Worm (Caenorhabditis elegans): ENCODE results near the gene C17H12.3.

The C17H12.3 gene

ce11 chrIV:6770407-6770883 is 25.0 kb downstream of the C17H12.3 start, which contains the start of gene anat-1:
Gene anat-1, plus strand, starts transcription at chrIV:6770833.
- TF ChIP-seq elt-3 (tag; optimal IDR thresholded peaks at IDR 0.05) (no peak), fos-1 (tag; optimal IDR thresholded peaks at IDR 0.05) (peak; percentile 24)

ce11 chrIV:6767240-6767639 is 28.2 kb downstream of the C17H12.3 start:
- TF ChIP-seq zag-1 (tag; optimal IDR thresholded peaks at IDR 0.05) (peak; percentile 63), unc-55 (GFP tag; optimal IDR thresholded peaks at IDR 0.05) (peak; percentile 87), blmp-1 (tag; optimal IDR thresholded peaks at IDR 0.05; ENCODE audit: insufficient read depth) (peak; percentile 83), unc-39 (tag; optimal IDR thresholded peaks at IDR 0.05) (no peak), C34F6.9 (tag; optimal IDR thresholded peaks at IDR 0.05) (peak; percentile 94), egl-27 (tag; optimal IDR thresholded peaks at IDR 0.05) (no peak), nhr-12 (tag; optimal IDR thresholded peaks at IDR 0.05) (no peak), nhr-77 (tag; optimal IDR thresholded peaks at IDR 0.05) (no peak), nhr-129 (tag; optimal IDR thresholded peaks at IDR 0.05) (peak; percentile 78), nhr-6 (tag; optimal IDR thresholded peaks at IDR 0.05) (peak; percentile 73), mab-5 (tag; optimal IDR thresholded peaks at IDR 0.05) (no peak), lin-11 (tag; optimal IDR thresholded peaks at IDR 0.05) (no peak), skn-1 (tag; optimal IDR thresholded peaks at IDR 0.05) (no peak), lin-13 (GFP tag; optimal IDR thresholded peaks at IDR 0.05) (peak; percentile 22), F13H6.1 (tag; optimal IDR thresholded peaks at IDR 0.05) (peak; percentile 51), fos-1 (tag; optimal IDR thresholded peaks at IDR 0.05) (peak; percentile 67), sma-9 (GFP tag; optimal IDR thresholded peaks at IDR 0.05) (peak; percentile 58), sma-9 (tag; optimal IDR thresholded peaks at IDR 0.05) (no peak), lsy-2 (tag; optimal IDR thresholded peaks at IDR 0.05) (peak in 1 of 2 experiments; percentile 83), crh-2 (tag; optimal IDR thresholded peaks at IDR 0.05) (peak; percentile 83), mdl-1 (tag; optimal IDR thresholded peaks at IDR 0.05) (peak in 1 of 2 experiments; percentile 44)

ce11 chrIV:6762416-6762815 is 33.0 kb downstream of the C17H12.3 start, which contains the start of gene spd-3:
Gene spd-3, plus strand, starts transcription at chrIV:6762716.
- TF ChIP-seq mbf-1 (tag; optimal IDR thresholded peaks at IDR 0.05): no peak
- no peak for TF ChIP-seq unc-39 (tag; optimal IDR thresholded peaks at IDR 0.05)
- TF ChIP-seq nhr-237 (tag; optimal IDR thresholded peaks at IDR 0.05): no peak
- no peak for TF ChIP-seq R02D3.7 (tag; optimal IDR thresholded peaks at IDR 0.05)
- TF ChIP-seq crh-2 (tag; optimal IDR thresholded peaks at IDR 0.05): no peak
- no peak for TF ChIP-seq nhr-6 (tag; optimal IDR thresholded peaks at IDR 0.05)
- no peak for TF ChIP-seq peb-1 (tag; optimal IDR thresholded peaks at IDR 0.05)
- no peak for TF ChIP-seq nhr-12 (tag; optimal IDR thresholded peaks at IDR 0.05)
- no peak for TF ChIP-seq skn-1 (tag; optimal IDR thresholded peaks at IDR 0.05)
- no peak for TF ChIP-seq lin-39 (tag; optimal IDR thresholded peaks at IDR 0.05)

ce11 chrIV:6757614-6758013 is 37.8 kb downstream of the C17H12.3 start:
- TF ChIP-seq unc-39 (tag; optimal IDR thresholded peaks at IDR 0.05): no peak
- no peak for TF ChIP-seq fos-1 (tag; optimal IDR thresholded peaks at IDR 0.05)
- no peak for TF ChIP-seq R02D3.7 (tag; optimal IDR thresholded peaks at IDR 0.05)
- no peak for TF ChIP-seq nhr-21 (tag; optimal IDR thresholded peaks at IDR 0.05)
- no peak for TF ChIP-seq ZK546.5 (tag; optimal IDR thresholded peaks at IDR 0.05)
- TF ChIP-seq nhr-23 (tag; optimal IDR thresholded peaks at IDR 0.05): no peak
- TF ChIP-seq blmp-1 (tag; optimal IDR thresholded peaks at IDR 0.05; ENCODE audit: insufficient read depth): no peak
- no peak for TF ChIP-seq ztf-1 (GFP tag; conservative IDR thresholded peaks at IDR 0.05)
- no peak for TF ChIP-seq mdl-1 (tag; optimal IDR thresholded peaks at IDR 0.05)
- TF ChIP-seq lin-11 (tag; optimal IDR thresholded peaks at IDR 0.05): no peak
- no peak for TF ChIP-seq Y55F3AM.14 (GFP tag; optimal IDR thresholded peaks at IDR 0.05)
- no peak for TF ChIP-seq lin-13 (GFP tag; optimal IDR thresholded peaks at IDR 0.05)
- TF ChIP-seq nhr-237 (tag; optimal IDR thresholded peaks at IDR 0.05): no peak
- TF ChIP-seq sem-4 (tag; optimal IDR thresholded peaks at IDR 0.05): no peak
- TF ChIP-seq nhr-11 (tag; optimal IDR thresholded peaks at IDR 0.05): no peak
- no peak for TF ChIP-seq nhr-25 (tag; optimal IDR thresholded peaks at IDR 0.05)
- TF ChIP-seq lsy-2 (tag; optimal IDR thresholded peaks at IDR 0.05): no peak
- TF ChIP-seq sma-3 (GFP tag; optimal IDR thresholded peaks at IDR 0.05): no peak
- TF ChIP-seq egl-27 (tag; optimal IDR thresholded peaks at IDR 0.05): no peak
- TF ChIP-seq unc-55 (GFP tag; optimal IDR thresholded peaks at IDR 0.05): no peak

Measured in whole organism, L2 larva.